Fruit fly (Drosophila melanogaster) whole organism, adult: ENCODE data around the gene CG42538.

Source experiments
- CG11617 ChIP-seq: fragments of 200-800 bp; sonication (Bioruptor generic); optimal IDR thresholded peaks from 2 replicates; lab custom pipeline; 2017; ENCODE audit warnings: mild to moderate bottlenecking, missing biosample characterization, missing genetic modification reagents, missing genetic modification characterization
- CG12768 ChIP-seq: fragments of 200-800 bp; sonication (Bioruptor generic); optimal IDR thresholded peaks from 2 replicates; lab custom pipeline; 2017; ENCODE audit warnings: missing biosample characterization, missing genetic modification characterization, mild to moderate bottlenecking, moderate library complexity, missing genetic modification reagents
- CG14711 ChIP-seq: fragments of 200-800 bp; sonication (Bioruptor generic); optimal IDR thresholded peaks from 2 replicates; lab custom pipeline; 2018; ENCODE audit warnings: missing biosample characterization, mild to moderate bottlenecking, missing genetic modification characterization, moderate library complexity
- CG1620 ChIP-seq: fragments of 200-800 bp; sonication (Bioruptor generic); optimal IDR thresholded peaks from 2 replicates; lab custom pipeline; 2016; ENCODE audit warnings: missing biosample characterization, missing genetic modification characterization
- CG33017 ChIP-seq: fragments of 200-800 bp; sonication (Bioruptor generic); optimal IDR thresholded peaks from 2 replicates; lab custom pipeline; 2018; ENCODE audit warnings: missing biosample characterization, mild to moderate bottlenecking, missing genetic modification characterization, moderate library complexity
- CG5204 ChIP-seq: fragments of 200-800 bp; sonication (Bioruptor generic); optimal IDR thresholded peaks from 2 replicates; lab custom pipeline; 2016; ENCODE audit warnings: missing biosample characterization, missing genetic modification characterization
- CG7045 ChIP-seq: fragments of 200-800 bp; sonication (Bioruptor generic); optimal IDR thresholded peaks from 2 replicates; lab custom pipeline; 2017; ENCODE audit warnings: missing biosample characterization, mild to moderate bottlenecking, missing genetic modification characterization
- CG7101 ChIP-seq: fragments of 200-800 bp; sonication (Bioruptor generic); optimal IDR thresholded peaks from 2 replicates; lab custom pipeline; 2018; ENCODE audit warnings: missing biosample characterization, mild to moderate bottlenecking, missing genetic modification characterization, moderate library complexity
- Clk ChIP-seq: fragments of 200-800 bp; sonication (Bioruptor generic); optimal IDR thresholded peaks from 2 replicates; lab custom pipeline; 2017; ENCODE audit warnings: missing biosample characterization, missing genetic modification characterization
- Crg-1 ChIP-seq: fragments of 200-800 bp; sonication (Bioruptor generic); optimal IDR thresholded peaks from 2 replicates; lab custom pipeline; 2016; ENCODE audit warnings: missing biosample characterization, missing genetic modification characterization
- Hr96 ChIP-seq: fragments of 200-800 bp; sonication (Bioruptor generic); optimal IDR thresholded peaks from 2 replicates; lab custom pipeline; 2016; ENCODE audit warnings: missing biosample characterization, missing genetic modification characterization
- Mnt ChIP-seq: fragments of 200-800 bp; sonication (Bioruptor generic); optimal IDR thresholded peaks from 2 replicates; lab custom pipeline; 2016; ENCODE audit warnings: missing biosample characterization, mild to moderate bottlenecking, missing genetic modification characterization
- bab1 ChIP-seq: fragments of 200-800 bp; sonication (Bioruptor generic); optimal IDR thresholded peaks from 3 replicates; lab custom pipeline; 2019; ENCODE audit warnings: missing biosample characterization, mild to moderate bottlenecking, missing genetic modification characterization, moderate library complexity
- cic ChIP-seq: fragments of 200-800 bp; sonication (Bioruptor generic); optimal IDR thresholded peaks from 2 replicates; lab custom pipeline; 2017; ENCODE audit warnings: missing biosample characterization, mild to moderate bottlenecking, missing genetic modification characterization, moderate library complexity
- cnc ChIP-seq, 2 experiments: fragments of >200 bp; optimal IDR thresholded peaks; 2 replicates each; lab custom pipeline; 2017
- kay ChIP-seq: fragments of 200-800 bp; sonication (Bioruptor generic); peaks from one replicate; lab custom pipeline; 2016; ENCODE audit warnings: missing biosample characterization, missing genetic modification characterization, borderline replicate concordance
- ovo ChIP-seq: fragments of 200-800 bp; sonication (Bioruptor generic); optimal IDR thresholded peaks from 2 replicates; lab custom pipeline; 2016; ENCODE audit warnings: missing biosample characterization, missing genetic modification characterization
- pad ChIP-seq: fragments of 200-800 bp; sonication (Bioruptor generic); optimal IDR thresholded peaks from 3 replicates; lab custom pipeline; 2017; ENCODE audit warnings: missing biosample characterization, missing genetic modification characterization, mild to moderate bottlenecking, moderate library complexity, missing genetic modification reagents
- tj ChIP-seq: fragments of 200-800 bp; sonication (Bioruptor generic); optimal IDR thresholded peaks from 3 replicates; lab custom pipeline; 2017; ENCODE audit warnings: missing biosample characterization, mild to moderate bottlenecking, missing genetic modification characterization, moderate library complexity
- toe ChIP-seq: fragments of 200-800 bp; sonication (Bioruptor generic); optimal IDR thresholded peaks from 2 replicates; lab custom pipeline; 2016; ENCODE audit warnings: missing biosample characterization, missing genetic modification characterization

CG42538 gene

dm6 chr3L:16023020-16023648, 11.2 kb upstream of the CG42538 start, which contains the start of gene Notum:
Gene Notum, plus strand, starts transcription at chr3L:16023480.
- TF ChIP-seq cic (GFP tag; lab: Kevin White, UChicago) (no peak), tj (GFP tag; lab: Kevin White, UChicago) (no peak), kay (no peak), cnc (optimal IDR thresholded peaks at IDR 0.05; lab: Kevin White, UChicago) (no peak), CG12768 (GFP tag; lab: Kevin White, UChicago) (no peak), CG33017 (tag; lab: Kevin White, UChicago) (no peak), Mnt (GFP tag; lab: Kevin White, UChicago) (no peak), CG14711 (no peak), CG11617 (GFP tag; lab: Kevin White, UChicago) (no peak), Hr96 (GFP tag; lab: Kevin White, UChicago) (no peak), pad (GFP tag; lab: Kevin White, UChicago) (no peak), toe (GFP tag; lab: Kevin White, UChicago) (no peak), bab1 (GFP tag; lab: Kevin White, UChicago) (no peak), CG1620 (GFP tag; lab: Kevin White, UChicago) (no peak), Clk (no peak), CG7101 (tag; lab: Kevin White, UChicago) (no peak), CG7045 (GFP tag; lab: Kevin White, UChicago) (no peak), ovo (GFP tag; lab: Kevin White, UChicago) (no peak)

DNA sequence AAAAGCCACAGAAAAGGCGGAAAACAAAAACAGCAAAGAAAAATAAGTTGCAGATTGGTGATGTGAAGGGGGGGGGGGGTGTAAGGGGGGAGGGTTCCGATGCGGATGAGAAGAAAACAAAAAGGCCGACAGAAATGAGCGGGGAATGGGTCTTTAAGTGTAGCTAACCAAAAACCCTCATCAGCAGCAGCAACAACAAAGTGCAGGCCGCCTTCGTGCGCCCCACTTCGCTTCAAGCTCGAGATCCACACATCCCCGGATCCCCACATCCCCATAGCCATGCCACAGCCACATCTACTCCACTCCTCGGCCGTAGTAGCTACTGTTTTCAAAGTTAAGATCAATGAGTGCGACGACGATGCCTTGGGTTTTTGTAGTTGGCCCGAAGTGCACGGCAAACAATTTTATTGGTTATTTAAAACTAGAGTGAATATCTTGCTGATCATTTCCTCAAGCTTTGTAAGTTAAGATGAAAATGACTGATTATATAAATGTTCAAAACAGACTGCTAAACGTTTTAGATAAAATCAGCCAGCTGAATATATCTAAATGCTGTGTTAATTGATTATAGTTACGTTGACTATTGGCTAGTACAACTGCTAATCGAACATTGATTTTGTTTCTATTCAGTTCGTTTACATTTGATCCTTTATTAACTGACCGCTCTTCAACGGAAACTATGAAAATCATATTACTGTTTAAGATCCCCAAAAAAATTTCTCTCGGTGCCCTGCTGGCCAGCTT, 9.9 kb upstream of the CG42538 start:
- TF ChIP-seq Crg-1 (GFP tag; lab: Kevin White, UChicago): no peak
- no peak for TF ChIP-seq ovo (GFP tag; lab: Kevin White, UChicago)
- TF ChIP-seq CG5204: no peak
- TF ChIP-seq CG14711: no peak
- no peak for TF ChIP-seq kay
- TF ChIP-seq CG7045 (GFP tag; lab: Kevin White, UChicago): no peak
- TF ChIP-seq CG33017 (tag; lab: Kevin White, UChicago): no peak
- TF ChIP-seq toe (GFP tag; lab: Kevin White, UChicago): no peak
- TF ChIP-seq cnc (optimal IDR thresholded peaks at IDR 0.05; lab: Kevin White, UChicago): no peak
- no peak for TF ChIP-seq cic (GFP tag; lab: Kevin White, UChicago)
- TF ChIP-seq CG1620 (GFP tag; lab: Kevin White, UChicago): no peak

DNA sequence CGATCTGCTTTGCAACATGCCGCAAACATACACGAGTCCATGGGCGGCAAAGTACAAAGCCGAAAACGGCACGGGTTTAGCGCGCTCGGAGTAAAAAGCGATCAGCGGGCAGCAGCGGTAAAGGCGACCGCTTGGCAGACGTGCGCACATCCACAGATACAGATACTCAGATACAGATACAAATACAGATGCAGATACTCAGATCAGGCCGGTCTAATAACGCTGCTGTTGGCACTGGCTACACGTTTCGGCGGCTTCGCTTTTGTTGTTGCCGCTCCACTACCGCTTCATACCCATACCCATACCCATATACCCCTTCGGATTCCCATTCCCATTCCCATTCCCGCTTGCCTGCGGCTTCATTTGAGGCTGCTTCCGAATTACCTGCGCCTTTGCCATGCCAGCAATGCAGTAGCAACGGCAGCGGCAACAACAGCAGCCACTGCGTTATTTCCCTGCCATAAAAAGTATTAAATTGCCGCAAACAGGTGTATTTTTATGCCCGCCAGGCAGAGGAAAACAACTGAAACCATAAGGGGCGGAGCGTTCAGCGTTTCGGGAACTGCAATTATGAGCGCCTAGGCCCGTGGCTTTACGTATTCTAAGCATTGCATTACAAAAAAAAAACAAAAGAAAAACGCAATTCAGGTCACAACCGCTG, 9.2 kb upstream of the CG42538 start:
- TF ChIP-seq ovo (GFP tag; lab: Kevin White, UChicago): no peak
- no peak for TF ChIP-seq CG7101 (tag; lab: Kevin White, UChicago)
- no peak for TF ChIP-seq CG14711
- no peak for TF ChIP-seq CG1620 (GFP tag; lab: Kevin White, UChicago)
- no peak for TF ChIP-seq Clk
- no peak for TF ChIP-seq tj (GFP tag; lab: Kevin White, UChicago)

- peak; percentile 53 for TF ChIP-seq CG12768 (GFP tag; lab: Kevin White, UChicago)
- TF ChIP-seq Crg-1 (GFP tag; lab: Kevin White, UChicago): peak; percentile 35
- peak; percentile 68 for TF ChIP-seq ovo (GFP tag; lab: Kevin White, UChicago)
- peak; percentile 40 for TF ChIP-seq CG7101 (tag; lab: Kevin White, UChicago)
- peak; percentile 13 for TF ChIP-seq Hr96 (GFP tag; lab: Kevin White, UChicago)
- no peak for TF ChIP-seq CG7045 (GFP tag; lab: Kevin White, UChicago)
- peak; percentile 95 for TF ChIP-seq cic (GFP tag; lab: Kevin White, UChicago)
- no peak for TF ChIP-seq Clk
These were observed 8.1 kb upstream of the CG42538 start for dm6 chr3L:16026065-16026789.

DNA sequence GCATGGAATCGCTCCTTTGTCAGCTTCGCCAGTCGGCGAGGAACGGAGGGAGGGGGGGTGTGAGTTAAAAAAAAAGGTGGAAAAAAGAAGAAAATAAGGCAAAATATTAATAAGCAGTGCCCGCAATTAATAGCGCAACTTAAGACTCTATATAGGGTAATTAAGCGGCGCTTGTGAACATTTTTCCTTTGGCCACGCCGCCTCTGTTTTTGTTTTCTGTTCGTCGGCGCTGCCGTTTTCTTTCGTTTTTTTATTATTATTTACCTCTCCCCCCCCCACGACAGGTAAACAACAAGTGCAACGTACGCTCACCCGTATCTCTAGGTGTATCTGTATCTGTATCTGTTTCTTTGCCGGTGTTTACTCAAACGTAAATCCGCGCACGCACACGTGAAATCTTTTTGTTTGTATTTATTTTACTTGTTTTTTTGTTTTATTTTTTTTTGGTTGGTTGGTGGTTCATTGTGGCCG, 7.1 kb upstream of the CG42538 start:
- TF ChIP-seq CG33017 (tag; lab: Kevin White, UChicago): peak; percentile 18
- TF ChIP-seq CG12768 (GFP tag; lab: Kevin White, UChicago): peak; percentile 20
- TF ChIP-seq Clk: no peak
- no peak for TF ChIP-seq cnc (optimal IDR thresholded peaks at IDR 0.05; lab: Kevin White, UChicago)
- peak; percentile 15 for TF ChIP-seq toe (GFP tag; lab: Kevin White, UChicago)
- peak; percentile 35 for TF ChIP-seq CG7045 (GFP tag; lab: Kevin White, UChicago)
- peak; percentile 80 for TF ChIP-seq cic (GFP tag; lab: Kevin White, UChicago)
